Fruit fly (Drosophila melanogaster): Measurements from ENCODE around the gene Odj.
"Not testable (repeated sequence)": the region's sequence is repeated elsewhere in the genome, so short reads cannot be mapped to it uniquely, and the experiment has no call there.

Gene Odj

dm6 chr3R:17763088-17763487 is 45.9 kb downstream of the Odj start, which contains the start of gene TyrR:
TyrR (minus strand) TSS chr3R:17763188.
- TF ChIP-seq CTCF, CG8478 (optimal IDR thresholded peaks at IDR 0.05): not testable (repeated sequence)

dm6 chr3R:17762261-17762660 is 46.8 kb downstream of the Odj start:
- TF ChIP-seq CG8478 (optimal IDR thresholded peaks at IDR 0.05) (no peak), CTCF (optimal IDR thresholded peaks at IDR 0.05) (no peak)

- no peak for TF ChIP-seq CTCF (optimal IDR thresholded peaks at IDR 0.05)
- TF ChIP-seq CG8478 (optimal IDR thresholded peaks at IDR 0.05) = no peak
These were observed 49.1 kb downstream of the Odj start for dm6 chr3R:17759773-17760476.

- TF ChIP-seq CG8478 (optimal IDR thresholded peaks at IDR 0.05) (no peak), CTCF (optimal IDR thresholded peaks at IDR 0.05) (no peak)
These were observed 50.1 kb downstream of the Odj start for dm6 chr3R:17758905-17759304.

Measured in S2 (cell line).